Fruit fly (Drosophila melanogaster) ovary, adult (tissue): Measurements from ENCODE around the gene CG6766.

ENCODE experiments used
- CG17801 ChIP-seq: fragments of 200-800 bp; optimal IDR thresholded peaks from 2 replicates; lab custom pipeline; 2019; ENCODE audit warnings: missing biosample characterization, mild to moderate bottlenecking, missing genetic modification characterization, moderate library complexity; ENCODE audit not compliant: partially characterized antibody

Gene CG6766

dm6 chr2L:12053365-12053764, 12.9 kb upstream of the CG6766 start:
- TF ChIP-seq CG17801: no peak

dm6 chr2L:12049133-12049532, 8.6 kb upstream of the CG6766 start, which contains the start of gene PLCXD:
TSS of gene PLCXD (plus strand) at chr2L:12049418.
- TF ChIP-seq CG17801: no peak

- no peak for TF ChIP-seq CG17801
Observed at dm6 chr2L:12048723-12049122, 8.2 kb upstream of the CG6766 start, which contains the start of gene Plzf. TSS of gene Plzf (minus strand) at chr2L:12048918.

dm6 chr2L:12046856-12047230, 6.4 kb upstream of the CG6766 start:
- TF ChIP-seq CG17801: no peak

- peak; percentile 91 for TF ChIP-seq CG17801
Observed at dm6 chr2L:12045941-12046855, 5.7 kb upstream of the CG6766 start, which contains the start of gene CG6770. TSS of gene CG6770 (minus strand) at chr2L:12046118.

dm6 chr2L:12045578-12045940, 5.1 kb upstream of the CG6766 start:
- TF ChIP-seq CG17801: no peak

- peak; percentile 88 for TF ChIP-seq CG17801
Observed at dm6 chr2L:12044613-12045350, 4.3 kb upstream of the CG6766 start, which contains the start of gene CG6785. TSS of gene CG6785 (minus strand) at chr2L:12045200.

dm6 chr2L:12038177-12038581, 2.3 kb downstream of the CG6766 start, which contains the start of gene Tom70:
TSS of gene Tom70 (minus strand) at chr2L:12038511.
- TF ChIP-seq CG17801: peak; percentile 30

- TF ChIP-seq CG17801: no peak
Observed at dm6 chr2L:12033890-12034289, 6.6 kb downstream of the CG6766 start, which contains the start of gene CG18788. TSS of gene CG18788 (plus strand) at chr2L:12034190.

- TF ChIP-seq CG17801: no peak
Observed at dm6 chr2L:12030552-12031131, 9.8 kb downstream of the CG6766 start.

dm6 chr2L:12029594-12030197, 10.8 kb downstream of the CG6766 start:
- no peak for TF ChIP-seq CG17801

- TF ChIP-seq CG17801: no peak
Observed at dm6 chr2L:12028808-12029207, 11.7 kb downstream of the CG6766 start.

- TF ChIP-seq CG17801: no peak
Observed at dm6 chr2L:12028102-12028501, 12.4 kb downstream of the CG6766 start.

dm6 chr2L:12027435-12027834, 13.1 kb downstream of the CG6766 start, which contains the start of gene dmGlut:
TSS of gene dmGlut (plus strand) at chr2L:12027438.
- no peak for TF ChIP-seq CG17801

dm6 chr2L:12026458-12027431, 13.7 kb downstream of the CG6766 start:
- peak; percentile 39 for TF ChIP-seq CG17801
